Fruit fly (Drosophila melanogaster): Measurements from ENCODE around the gene Rac1.

DNA sequence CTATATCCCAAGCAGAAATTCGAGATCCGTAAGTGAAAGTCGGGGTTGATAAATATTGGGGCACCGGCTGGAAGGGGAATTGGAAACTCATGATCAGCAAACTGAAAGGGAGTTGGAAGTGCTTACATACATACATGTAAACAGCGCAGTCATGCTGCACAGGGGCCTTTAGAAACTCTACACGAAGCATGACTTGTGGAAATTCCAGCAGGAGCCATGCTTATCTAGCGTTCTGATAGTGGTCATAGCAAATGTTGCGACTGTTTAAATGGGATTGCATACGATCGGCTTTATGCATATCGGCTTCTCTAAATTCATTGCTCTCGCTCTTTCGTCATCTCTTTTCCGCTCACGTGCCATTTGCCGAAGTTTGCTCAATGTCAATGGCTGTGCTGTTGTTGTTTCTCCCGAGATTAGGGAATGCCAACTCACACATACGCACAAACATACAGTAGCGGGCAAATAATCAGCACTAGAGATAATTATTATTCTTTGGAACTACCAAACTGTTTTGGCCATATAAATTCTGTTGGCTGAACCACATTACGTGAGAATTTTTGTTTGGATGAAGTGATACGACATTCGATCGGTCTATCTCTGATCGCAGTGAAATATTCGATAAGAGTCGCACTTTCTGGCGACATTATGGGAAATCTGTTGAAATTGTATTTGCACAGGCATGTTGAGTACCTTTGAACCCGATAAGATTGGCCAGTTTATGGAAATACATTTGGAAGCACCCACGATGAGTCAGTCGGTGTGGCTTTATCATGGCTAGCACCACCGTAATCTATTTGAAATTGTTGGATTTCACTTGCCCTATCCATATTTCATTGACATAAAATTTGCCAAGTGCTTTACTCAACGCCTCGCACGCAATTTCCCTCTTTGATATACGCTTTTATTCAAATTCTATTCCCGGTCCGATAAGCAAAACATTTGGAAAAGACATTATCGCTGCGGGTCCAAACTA, 33.8 kb upstream of the Rac1 start:
- TF ChIP-seq Clk (GFP tag; optimal IDR thresholded peaks at IDR 0.05): no peak
- TF ChIP-seq CG7101 (tag; optimal IDR thresholded peaks at IDR 0.05): no peak
- TF ChIP-seq kay (GFP tag; ENCODE audit: borderline replicate concordance): no peak
